Worm (Caenorhabditis elegans) whole organism, L1 larva: ENCODE measurements around the gene T05B11.4.

ENCODE experiments used
- aha-1 ChIP-seq: fragments of 150-350 bp; optimal IDR thresholded peaks from 2 replicates; lab custom pipeline; 2014; ENCODE audit warnings: missing biosample characterization, missing genetic modification characterization
- aly-2 ChIP-seq: fragments of 150-350 bp; optimal IDR thresholded peaks from 2 replicates; lab custom pipeline; 2014; ENCODE audit warnings: missing biosample characterization, missing genetic modification characterization
- blmp-1 ChIP-seq: fragments of 150-350 bp; optimal IDR thresholded peaks from 2 replicates; lab custom pipeline; 2014; ENCODE audit warnings: missing biosample characterization, missing genetic modification characterization
- ceh-82 ChIP-seq, 3 experiments: fragments of 150-350 bp in 1 of 3; sonication (generic microtip) in 2 of 3; optimal IDR thresholded peaks; 2 replicates each; lab custom pipeline; 2014 to 2017; ENCODE audit warnings: missing biosample characterization in 3 of 3, missing genetic modification characterization in 3 of 3
- ceh-88 ChIP-seq: fragments of 200-800 bp; sonication (Bioruptor generic); IDR thresholded peaks from 2 replicates; pipeline ENCODE4 v1.3.6; 2022; ENCODE audit warnings: missing genetic modification characterization, missing compliant biosample characterization
- egl-13 ChIP-seq: sonication (generic microtip); optimal IDR thresholded peaks from 2 replicates; lab custom pipeline; 2016; ENCODE audit warnings: missing genotype, missing genetic modification reagents, missing genetic modification characterization, missing compliant biosample characterization
- elt-2 ChIP-seq: sonication (generic microtip); optimal IDR thresholded peaks from 2 replicates; lab custom pipeline; 2016; ENCODE audit warnings: missing genetic modification characterization, mild to moderate bottlenecking, inconsistent platforms, missing compliant biosample characterization, missing genetic modification reagents
- elt-3 ChIP-seq, 6 experiments: fragments of 150-350 bp in 1 of 6; sonication (generic microtip); optimal IDR thresholded peaks; 2 replicates each; lab custom pipeline; 2017 to 2018; ENCODE audit warnings: missing biosample characterization in 6 of 6, missing genetic modification characterization in 6 of 6, inconsistent platforms in 1 of 6
- ets-5 ChIP-seq: fragments of 200-800 bp; sonication (Bioruptor generic); IDR thresholded peaks from 2 replicates; pipeline ENCODE4 v1.3.6; 2022; ENCODE audit warnings: missing genetic modification characterization, missing compliant biosample characterization
- hlh-17 ChIP-seq: fragments of 200-800 bp; sonication (Bioruptor generic); optimal IDR thresholded peaks from 2 replicates; lab custom pipeline; 2018; ENCODE audit warnings: missing genetic modification characterization, mild to moderate bottlenecking, missing compliant biosample characterization, moderate library complexity, borderline replicate concordance
- hpl-2 ChIP-seq: fragments of 150-350 bp; optimal IDR thresholded peaks from 2 replicates; lab custom pipeline; 2014; ENCODE audit warnings: missing biosample characterization, missing genetic modification reagents, missing genetic modification characterization
- isw-1 ChIP-seq: fragments of 200-800 bp; sonication (Bioruptor generic); IDR thresholded peaks from 2 replicates; pipeline ENCODE4 v1.3.6; 2022; ENCODE audit warnings: missing genetic modification characterization, missing compliant biosample characterization
- lin-13 ChIP-seq: fragments of 150-350 bp; optimal IDR thresholded peaks from 2 replicates; lab custom pipeline; 2014; ENCODE audit warnings: missing biosample characterization, missing genetic modification reagents, missing genetic modification characterization
- lin-15B ChIP-seq: fragments of 150-350 bp; sonication (generic microtip); optimal IDR thresholded peaks from 3 replicates; lab custom pipeline; 2014; ENCODE audit warnings: missing biosample characterization, missing genetic modification characterization
- lir-3 ChIP-seq: sonication (generic microtip); optimal IDR thresholded peaks from 2 replicates; lab custom pipeline; 2016; ENCODE audit warnings: mild to moderate bottlenecking, missing genetic modification characterization, moderate library complexity, missing compliant biosample characterization; ENCODE audit not compliant: poor library complexity
- lsy-2 ChIP-seq, 2 experiments: fragments of 150-350 bp; optimal IDR thresholded peaks; 2 replicates each; lab custom pipeline; 2014; ENCODE audit warnings: missing biosample characterization in 2 of 2, missing genetic modification characterization in 2 of 2
- mab-9 ChIP-seq: fragments of 200-800 bp; sonication (Bioruptor generic); IDR thresholded peaks from 2 replicates; pipeline ENCODE4 v1.3.6; 2022; ENCODE audit warnings: missing genetic modification reagents, missing genetic modification characterization, missing compliant biosample characterization
- nhr-237 ChIP-seq: fragments of 150-350 bp; optimal IDR thresholded peaks from 2 replicates; lab custom pipeline; 2014; ENCODE audit warnings: missing biosample characterization, missing genetic modification characterization
- nhr-28 ChIP-seq: fragments of 150-350 bp; optimal IDR thresholded peaks from 2 replicates; lab custom pipeline; 2014; ENCODE audit warnings: missing biosample characterization, missing genetic modification characterization
- nhr-71 ChIP-seq: sonication (generic microtip); optimal IDR thresholded peaks from 2 replicates; lab custom pipeline; 2016; ENCODE audit warnings: mild to moderate bottlenecking, missing genetic modification characterization, moderate library complexity, missing compliant biosample characterization
- nhr-85 ChIP-seq: sonication (generic microtip); peaks from one replicate; lab custom pipeline; 2016; ENCODE audit warnings: missing genetic modification characterization, inconsistent platforms, missing compliant biosample characterization
- pag-3 ChIP-seq: sonication (generic microtip); optimal IDR thresholded peaks from 2 replicates; lab custom pipeline; 2017; ENCODE audit warnings: missing genetic modification characterization, mild to moderate bottlenecking, missing compliant biosample characterization, antibody characterized with exemption, borderline replicate concordance; ENCODE audit not compliant: insufficient read depth
- pax-3 ChIP-seq: fragments of 200-800 bp; sonication (Bioruptor generic); optimal IDR thresholded peaks from 2 replicates; lab custom pipeline; 2018; ENCODE audit warnings: mild to moderate bottlenecking, missing genetic modification characterization, moderate library complexity, missing compliant biosample characterization
- skn-1 ChIP-seq: fragments of 150-350 bp; optimal IDR thresholded peaks from 2 replicates; lab custom pipeline; 2014; ENCODE audit warnings: missing biosample characterization, missing genetic modification characterization
- snpc-4 ChIP-seq: fragments of 150-350 bp; optimal IDR thresholded peaks from 2 replicates; lab custom pipeline; 2014; ENCODE audit warnings: missing biosample characterization, missing genetic modification characterization
- snu-23 ChIP-seq: sonication (generic microtip); optimal IDR thresholded peaks from 2 replicates; lab custom pipeline; 2016; ENCODE audit warnings: missing genetic modification characterization, missing compliant biosample characterization
- sox-4 ChIP-seq: sonication (generic microtip); optimal IDR thresholded peaks from 2 replicates; lab custom pipeline; 2016; ENCODE audit warnings: missing genetic modification characterization, missing compliant biosample characterization
- tbx-2 ChIP-seq: sonication (generic microtip); optimal IDR thresholded peaks from 2 replicates; lab custom pipeline; 2016; ENCODE audit warnings: missing genetic modification characterization, missing compliant biosample characterization
- tlp-1 ChIP-seq: fragments of 150-350 bp; optimal IDR thresholded peaks from 2 replicates; lab custom pipeline; 2014; ENCODE audit warnings: missing biosample characterization, missing genetic modification characterization
- unc-130 ChIP-seq: fragments of 150-350 bp; optimal IDR thresholded peaks from 2 replicates; lab custom pipeline; 2017; ENCODE audit warnings: missing biosample characterization, missing genetic modification characterization, inconsistent platforms
- unc-30 ChIP-seq: sonication (generic microtip); optimal IDR thresholded peaks from 2 replicates; lab custom pipeline; 2017; ENCODE audit warnings: missing biosample characterization, missing genetic modification characterization
- xbp-1 ChIP-seq: sonication (generic microtip); optimal IDR thresholded peaks from 2 replicates; lab custom pipeline; 2016; ENCODE audit warnings: missing genetic modification characterization, missing compliant biosample characterization
- zag-1 ChIP-seq: fragments of 150-350 bp; optimal IDR thresholded peaks from 2 replicates; lab custom pipeline; 2014; ENCODE audit warnings: missing biosample characterization, missing genetic modification characterization
- zip-4 ChIP-seq: fragments of 200-800 bp; sonication (Bioruptor generic); optimal IDR thresholded peaks from 2 replicates; lab custom pipeline; 2018; ENCODE audit warnings: mild to moderate bottlenecking, missing genetic modification characterization, moderate library complexity, missing compliant biosample characterization
- ztf-11 ChIP-seq, 2 experiments: sonication (generic microtip); optimal IDR thresholded peaks; 2 replicates each; lab custom pipeline; 2016 to 2017; ENCODE audit warnings: missing genetic modification characterization in 2 of 2, missing biosample characterization in 1 of 2, missing compliant biosample characterization in 1 of 2
- ztf-4 ChIP-seq: fragments of 150-350 bp; optimal IDR thresholded peaks from 2 replicates; lab custom pipeline; 2014; ENCODE audit warnings: missing biosample characterization, missing genetic modification characterization

T05B11.4 gene

DNA sequence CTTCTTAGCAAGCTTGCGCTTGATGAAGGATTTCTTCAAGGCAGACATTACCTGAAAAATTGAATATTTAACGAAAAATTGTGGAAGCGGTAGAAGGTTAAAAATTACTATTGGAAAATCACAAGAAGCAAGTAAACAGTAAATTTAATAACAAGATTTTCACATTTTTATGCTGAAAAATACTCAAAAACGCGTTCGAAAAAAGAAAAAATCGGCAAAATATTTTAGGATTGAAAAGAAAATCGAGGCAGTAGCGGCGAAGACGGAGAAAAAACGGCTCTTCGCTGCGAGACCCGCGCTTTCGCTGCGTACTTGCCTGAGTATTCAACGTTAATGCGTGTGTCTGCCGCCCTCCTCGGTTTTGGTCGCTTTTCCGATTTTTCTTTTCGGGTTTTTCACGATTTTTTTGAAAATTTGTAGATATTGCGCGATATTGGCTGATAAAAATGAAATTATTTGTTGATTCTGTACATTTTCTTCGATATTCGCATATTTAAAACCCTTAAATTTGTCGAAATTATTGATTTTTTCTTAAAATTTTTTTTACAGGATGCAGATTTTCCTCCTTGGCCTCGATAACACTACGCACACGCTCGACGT is 21.7 kb upstream of the T05B11.4 start, which contains the start of the genes rpl-39 and rps-30 (continued):
- TF ChIP-seq pag-3 (no peak), ets-5 (GFP tag; lab: Robert Waterston, UW) (no peak), hpl-2 (GFP tag; lab: Kevin White, UChicago) (peak; percentile 72), tbx-2 (tag; lab: Kevin White, UChicago) (peak; percentile 78), zip-4 (GFP tag; lab: Kevin White, UChicago) (no peak), nhr-237 (peak; percentile 17), ceh-82 (tag; optimal IDR thresholded peaks at IDR 0.05; lab: Kevin White, UChicago) (peak; percentile 84 to 94 (median 84)), snpc-4 (tag; lab: Kevin White, UChicago) (peak; percentile 63), snu-23 (GFP tag; lab: Kevin White, UChicago) (peak; percentile 91), ztf-11 (tag; optimal IDR thresholded peaks at IDR 0.05; lab: Kevin White, UChicago) (no peak), ceh-88 (GFP tag; lab: Robert Waterston, UW) (peak; percentile 37; the same call in 1 of the 2 replicates), zag-1 (tag; lab: Kevin White, UChicago) (peak; percentile 30), skn-1 (tag; lab: Kevin White, UChicago) (peak; percentile 89), xbp-1 (peak; percentile 82), pax-3 (tag; lab: Kevin White, UChicago) (peak; percentile 54), mab-9 (no peak), aha-1 (peak; percentile 24), ztf-4 (tag; lab: Kevin White, UChicago) (peak; percentile 23), aly-2 (tag; lab: Kevin White, UChicago) (peak; percentile 45), lir-3 (tag; lab: Kevin White, UChicago) (no peak), nhr-71 (tag; lab: Kevin White, UChicago) (peak; percentile 91), isw-1 (peak; percentile 87), lin-13 (GFP tag; lab: Kevin White, UChicago) (peak; percentile 88), nhr-28 (tag; lab: Kevin White, UChicago) (no peak), lin-15B (tag; lab: Kevin White, UChicago) (peak; percentile 79)

DNA sequence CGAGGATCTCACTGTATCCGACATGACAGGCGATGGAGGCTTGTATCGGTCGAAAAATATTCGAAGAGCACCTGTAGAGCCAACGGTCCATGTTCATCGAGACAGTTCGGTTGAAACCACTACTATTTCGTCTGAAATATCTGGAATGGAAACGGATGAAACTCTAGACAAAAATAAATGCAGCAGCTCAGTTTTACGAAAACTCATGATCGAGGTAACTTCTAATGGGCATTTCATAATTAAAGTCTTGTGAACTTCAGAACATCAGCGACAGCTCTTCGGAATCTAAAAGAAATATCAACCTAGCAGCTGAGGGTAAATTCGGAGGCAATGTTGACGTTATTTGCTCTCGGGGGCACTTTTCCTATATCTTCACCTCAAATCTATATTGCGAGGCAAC is 20.8 kb upstream of the T05B11.4 start:
- no peak for TF ChIP-seq egl-13 (tag; lab: Kevin White, UChicago)
- no peak for TF ChIP-seq tbx-2 (tag; lab: Kevin White, UChicago)
- no peak for TF ChIP-seq ztf-4 (tag; lab: Kevin White, UChicago)
- no peak for TF ChIP-seq xbp-1
- peak in 1 of 2 experiments; percentile 7 for TF ChIP-seq lsy-2 (tag; optimal IDR thresholded peaks at IDR 0.05; lab: Kevin White, UChicago)
- peak; percentile 52 for TF ChIP-seq nhr-85
- no peak for TF ChIP-seq tlp-1
- TF ChIP-seq pax-3 (tag; lab: Kevin White, UChicago) = no peak
- no peak for TF ChIP-seq aly-2 (tag; lab: Kevin White, UChicago)

DNA sequence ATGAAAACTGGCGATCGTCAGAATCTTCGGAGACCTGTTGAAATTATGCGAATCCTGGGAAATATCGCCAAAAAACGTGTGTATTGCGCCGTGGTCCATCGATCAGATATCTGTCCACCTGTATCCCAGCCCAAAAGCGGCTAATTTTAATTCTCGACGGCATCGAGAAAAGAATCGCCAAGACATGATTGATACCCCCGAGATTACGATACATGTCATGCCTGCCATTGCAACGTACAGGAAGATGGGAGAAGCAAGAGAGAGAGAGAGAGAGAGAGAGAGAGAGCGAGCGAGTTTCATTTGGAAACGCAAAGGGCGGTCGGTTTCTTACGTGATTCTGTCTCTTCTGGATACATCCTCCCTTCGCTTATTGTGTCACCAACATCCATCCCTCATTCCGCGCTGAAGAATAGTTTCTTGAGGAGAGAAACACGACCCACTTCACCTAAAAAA is 19.7 kb upstream of the T05B11.4 start, which contains the start of gene grl-10:
Gene grl-10, plus strand, starts transcription at position 403 of the 453 bp plus-strand sequence.
- TF ChIP-seq elt-3 (tag; optimal IDR thresholded peaks at IDR 0.05; lab: Kevin White, UChicago) = peak in 1 of 6 experiments; percentile 39
- TF ChIP-seq tlp-1 = no peak
- peak; percentile 50 for TF ChIP-seq blmp-1 (tag; lab: Kevin White, UChicago)

DNA sequence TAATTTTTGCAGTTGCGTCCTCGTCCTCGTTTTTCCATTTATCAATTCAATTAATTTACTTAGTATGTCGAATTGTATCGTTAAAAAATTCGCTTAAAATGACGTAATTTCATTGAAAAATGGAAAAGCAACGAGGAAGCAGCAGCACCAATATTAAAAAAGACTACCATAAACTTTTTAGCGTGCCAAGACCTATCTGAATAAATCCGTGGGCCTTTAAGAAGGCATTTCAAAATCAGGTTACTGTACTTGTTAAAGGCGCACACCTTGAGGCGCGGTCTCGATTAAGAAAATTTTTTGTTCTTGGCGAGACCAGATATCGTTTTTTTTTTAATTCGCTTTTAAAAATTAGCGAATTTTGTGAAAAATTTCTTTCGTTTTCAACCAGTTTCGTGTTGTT is 19.2 kb upstream of the T05B11.4 start:
- TF ChIP-seq elt-2 (tag; lab: Kevin White, UChicago) (no peak), unc-130 (no peak), hlh-17 (no peak), sox-4 (tag; lab: Kevin White, UChicago) (no peak), unc-30 (no peak)
